Worm (Caenorhabditis elegans): ENCODE measurements around the gene F57G12.1.

F57G12.1 gene

ce11 chrX:12121285-12121684, 50.2 kb downstream of the F57G12.1 start, which contains the start of gene lgc-17:
Gene lgc-17, plus strand, starts transcription at chrX:12121585.
- TF ChIP-seq F49E8.2 (tag; optimal IDR thresholded peaks at IDR 0.05; ENCODE audit: insufficient read depth), result no peak
- no peak for TF ChIP-seq mcd-1 (GFP tag; IDR thresholded peaks at IDR 0.05)
- no peak for TF ChIP-seq C17E4.6 (GFP tag; IDR thresholded peaks at IDR 0.05)
- no peak for TF ChIP-seq B0019.2 (GFP tag; conservative IDR thresholded peaks at IDR 0.05)
- no peak for TF ChIP-seq F57C9.4 (tag; optimal IDR thresholded peaks at IDR 0.05)
- no peak for TF ChIP-seq attf-5 (GFP tag; optimal IDR thresholded peaks at IDR 0.05)
- TF ChIP-seq F39B2.1 (GFP tag; IDR thresholded peaks at IDR 0.05), result no peak
- no peak for TF ChIP-seq nfya-1 (tag; optimal IDR thresholded peaks at IDR 0.05; ENCODE audit: borderline replicate concordance, insufficient read depth)
- TF ChIP-seq B0035.1 (tag; optimal IDR thresholded peaks at IDR 0.05), result no peak
- TF ChIP-seq Y95B8A.8 (GFP tag; IDR thresholded peaks at IDR 0.05), result no peak
- TF ChIP-seq K12H6.12 (tag; optimal IDR thresholded peaks at IDR 0.05), result no peak
- no peak for TF ChIP-seq pha-4 (tag; optimal IDR thresholded peaks at IDR 0.05)
- TF ChIP-seq T26A5.8 (tag; optimal IDR thresholded peaks at IDR 0.05), result no peak
- no peak for TF ChIP-seq hlh-26 (GFP tag; conservative IDR thresholded peaks at IDR 0.05)
